Worm (Caenorhabditis elegans) whole organism, young adult: ENCODE measurements around the gene srt-8.
A peak's percentile ranks its signal among the peaks of the same experiment; 100 is the strongest.

Source experiments
- B0336.3 ChIP-seq: fragments of 200-800 bp; sonication (Bioruptor generic); IDR thresholded peaks from 2 replicates; pipeline ENCODE4 v1.3.6; 2022; ENCODE audit warnings: missing genetic modification characterization, missing compliant biosample characterization
- F37B4.10 ChIP-seq: fragments of 200-800 bp; sonication (Bioruptor generic); IDR thresholded peaks from 2 replicates; pipeline ENCODE4 v1.3.6; 2022; ENCODE audit warnings: missing genetic modification characterization, missing compliant biosample characterization
- F49E8.2 ChIP-seq: sonication (generic microtip); optimal IDR thresholded peaks from 3 replicates; lab custom pipeline; 2017; ENCODE audit warnings: missing genetic modification characterization, mild to moderate bottlenecking, missing compliant biosample characterization, antibody characterized with exemption, moderate library complexity; ENCODE audit not compliant: insufficient read depth
- F55B11.4 ChIP-seq: sonication (generic microtip); optimal IDR thresholded peaks from 2 replicates; lab custom pipeline; 2016; ENCODE audit warnings: missing compliant biosample characterization, missing genetic modification characterization, borderline replicate concordance; ENCODE audit not compliant: insufficient read depth
- T07F8.4 ChIP-seq: sonication (generic microtip); optimal IDR thresholded peaks from 2 replicates; lab custom pipeline; 2016; ENCODE audit warnings: mild to moderate bottlenecking, missing genetic modification characterization, moderate library complexity, missing compliant biosample characterization
- T26A5.8 ChIP-seq: sonication (generic microtip); optimal IDR thresholded peaks from 2 replicates; lab custom pipeline; 2016; ENCODE audit warnings: missing genetic modification characterization, missing compliant biosample characterization
- Y53F4B.3 ChIP-seq: fragments of 200-800 bp; sonication (Bioruptor generic); IDR thresholded peaks from 2 replicates; pipeline ENCODE4 v1.3.6; 2022; ENCODE audit warnings: missing genetic modification reagents, missing genetic modification characterization, missing compliant biosample characterization
- Y67H2A.10 ChIP-seq: fragments of 200-800 bp; sonication (Bioruptor generic); conservative IDR thresholded peaks from 2 replicates; pipeline ENCODE4 v1.3.6; 2022; ENCODE audit warnings: missing genetic modification reagents, missing genetic modification characterization, missing compliant biosample characterization
- ZK185.1 ChIP-seq: sonication (generic microtip); optimal IDR thresholded peaks from 2 replicates; lab custom pipeline; 2016; ENCODE audit warnings: mild to moderate bottlenecking, missing genetic modification characterization, missing compliant biosample characterization; ENCODE audit not compliant: poor library complexity, severe bottlenecking
- akir-1 ChIP-seq: fragments of 200-800 bp; sonication (Bioruptor generic); optimal IDR thresholded peaks from 2 replicates; lab custom pipeline; 2018; ENCODE audit warnings: mild to moderate bottlenecking, missing genetic modification characterization, moderate library complexity, missing compliant biosample characterization
- ama-1 ChIP-seq, 3 experiments: fragments of 150-350 bp in 1 of 3; sonication (generic microtip) in 2 of 3; optimal IDR thresholded peaks; 2 replicates each; lab custom pipeline; 2014 to 2018; ENCODE audit warnings: missing biosample characterization in 2 of 3, missing genetic modification characterization in 2 of 3, missing genetic modification reagents in 2 of 3
- athp-1 ChIP-seq: sonication (generic microtip); optimal IDR thresholded peaks from 2 replicates; lab custom pipeline; 2017; ENCODE audit warnings: mild to moderate bottlenecking, missing genetic modification characterization, missing compliant biosample characterization
- bed-1 ChIP-seq: fragments of 200-800 bp; sonication (Bioruptor generic); IDR thresholded peaks from 2 replicates; pipeline ENCODE4 v1.3.6; 2022; ENCODE audit warnings: missing genetic modification reagents, missing genetic modification characterization, missing compliant biosample characterization
- bed-2 ChIP-seq: fragments of 200-800 bp; sonication (Bioruptor generic); IDR thresholded peaks from 2 replicates; pipeline ENCODE4 v1.3.6; 2022; ENCODE audit warnings: missing genetic modification reagents, missing genetic modification characterization, missing compliant biosample characterization
- ccch-3 ChIP-seq: fragments of 200-800 bp; sonication (Bioruptor generic); optimal IDR thresholded peaks from 2 replicates; lab custom pipeline; 2018; ENCODE audit warnings: mild to moderate bottlenecking, missing genetic modification characterization, missing compliant biosample characterization
- ceh-40 ChIP-seq: fragments of 200-800 bp; sonication (Bioruptor generic); IDR thresholded peaks from 2 replicates; pipeline ENCODE4 v1.3.6; 2022; ENCODE audit warnings: missing genetic modification characterization, missing compliant biosample characterization
- ets-4 ChIP-seq: fragments of 200-800 bp; sonication (Bioruptor generic); optimal IDR thresholded peaks from 2 replicates; lab custom pipeline; 2018; ENCODE audit warnings: mild to moderate bottlenecking, missing genetic modification characterization, missing compliant biosample characterization
- hlh-12 ChIP-seq: sonication (generic microtip); optimal IDR thresholded peaks from 2 replicates; lab custom pipeline; 2016; ENCODE audit warnings: missing genetic modification characterization, missing compliant biosample characterization
- hmg-1.2 ChIP-seq: fragments of 200-800 bp; sonication (Bioruptor generic); IDR thresholded peaks from 2 replicates; pipeline ENCODE4 v1.3.6; 2022; ENCODE audit warnings: missing genetic modification reagents, missing genetic modification characterization, missing compliant biosample characterization
- hsf-1 ChIP-seq: fragments of 200-800 bp; sonication (Bioruptor generic); IDR thresholded peaks from 2 replicates; pipeline ENCODE4 v1.3.6; 2022; ENCODE audit warnings: missing genetic modification reagents, missing genetic modification characterization, missing compliant biosample characterization
- let-607 ChIP-seq, 2 experiments: fragments of 200-800 bp in 1 of 2; sonication (Bioruptor generic) in 1 of 2; sonication (generic microtip) in 1 of 2; optimal IDR thresholded peaks; 2 replicates each; lab custom pipeline; 2016 to 2018; ENCODE audit warnings: mild to moderate bottlenecking in 2 of 2, missing compliant biosample characterization in 2 of 2, missing genetic modification characterization in 2 of 2, moderate library complexity in 2 of 2, missing genotype in 1 of 2
- lin-40 ChIP-seq: sonication (generic microtip); optimal IDR thresholded peaks from 2 replicates; lab custom pipeline; 2016; ENCODE audit warnings: missing genetic modification characterization, mild to moderate bottlenecking, missing compliant biosample characterization, missing genotype, missing genetic modification reagents
- mes-4 ChIP-seq: sonication (generic microtip); optimal IDR thresholded peaks from 2 replicates; lab custom pipeline; 2016; ENCODE audit warnings: missing genotype, missing genetic modification characterization, missing compliant biosample characterization
- mxl-1 ChIP-seq: sonication (generic microtip); optimal IDR thresholded peaks from 2 replicates; lab custom pipeline; 2016; ENCODE audit warnings: missing genetic modification characterization, missing compliant biosample characterization
- nfya-1 ChIP-seq: sonication (generic microtip); optimal IDR thresholded peaks from 2 replicates; lab custom pipeline; 2017; ENCODE audit warnings: antibody characterized with exemption, missing compliant biosample characterization, missing genetic modification characterization, borderline replicate concordance; ENCODE audit not compliant: insufficient read depth
- nfya-2 ChIP-seq: fragments of 200-800 bp; sonication (Bioruptor generic); IDR thresholded peaks from 2 replicates; pipeline ENCODE4 v1.3.6; 2022; ENCODE audit warnings: missing genetic modification reagents, missing genetic modification characterization, missing compliant biosample characterization
- nhr-120 ChIP-seq: fragments of 200-800 bp; sonication (Bioruptor generic); IDR thresholded peaks from 2 replicates; pipeline ENCODE4 v1.3.6; 2022; ENCODE audit warnings: missing genetic modification characterization, missing compliant biosample characterization
- nhr-27 ChIP-seq: fragments of 200-800 bp; sonication (Bioruptor generic); optimal IDR thresholded peaks from 2 replicates; lab custom pipeline; 2018; ENCODE audit warnings: mild to moderate bottlenecking, missing genetic modification characterization, moderate library complexity, missing compliant biosample characterization
- nhr-80 ChIP-seq: sonication (generic microtip); optimal IDR thresholded peaks from 2 replicates; lab custom pipeline; 2016; ENCODE audit warnings: missing genetic modification characterization, missing compliant biosample characterization
- pbrm-1 ChIP-seq: fragments of 200-800 bp; sonication (Bioruptor generic); IDR thresholded peaks from 2 replicates; pipeline ENCODE4 v1.3.6; 2022; ENCODE audit warnings: missing genetic modification reagents, missing genetic modification characterization, missing compliant biosample characterization
- repo-1 ChIP-seq: sonication (generic microtip); optimal IDR thresholded peaks from 2 replicates; lab custom pipeline; 2017; ENCODE audit warnings: mild to moderate bottlenecking, missing genetic modification characterization, missing compliant biosample characterization
- rpc-1 ChIP-seq, 2 experiments: fragments of 150-350 bp in 1 of 2; sonication (generic microtip) in 1 of 2; optimal IDR thresholded peaks; 2 replicates each; lab custom pipeline; 2014 to 2018; ENCODE audit warnings: missing biosample characterization in 1 of 2, missing genetic modification characterization in 1 of 2, missing genetic modification reagents in 1 of 2, missing genotype in 1 of 2
- somi-1 ChIP-seq: fragments of 200-800 bp; sonication (Bioruptor generic); optimal IDR thresholded peaks from 2 replicates; lab custom pipeline; 2018; ENCODE audit warnings: mild to moderate bottlenecking, missing genetic modification characterization, missing compliant biosample characterization
- sptf-2 ChIP-seq: fragments of 200-800 bp; sonication (Bioruptor generic); optimal IDR thresholded peaks from 2 replicates; lab custom pipeline; 2018; ENCODE audit warnings: mild to moderate bottlenecking, missing genetic modification characterization, missing compliant biosample characterization
- tbp1 ChIP-seq: fragments of 200-800 bp; sonication (Bioruptor generic); optimal IDR thresholded peaks from 2 replicates; lab custom pipeline; 2018; ENCODE audit warnings: mild to moderate bottlenecking, missing genetic modification characterization, missing compliant biosample characterization
- unc-130 ChIP-seq: sonication (generic microtip); optimal IDR thresholded peaks from 2 replicates; lab custom pipeline; 2016; ENCODE audit warnings: missing genetic modification reagents, missing genetic modification characterization, missing compliant biosample characterization
- unc-62 ChIP-seq: fragments of 150-350 bp; optimal IDR thresholded peaks from 2 replicates; lab custom pipeline; 2014; ENCODE audit warnings: missing biosample characterization, missing genetic modification reagents, missing genetic modification characterization
- ztf-18 ChIP-seq: sonication (generic microtip); optimal IDR thresholded peaks from 2 replicates; lab custom pipeline; 2016; ENCODE audit warnings: missing genotype, mild to moderate bottlenecking, missing genetic modification characterization, missing compliant biosample characterization
- ztf-26 ChIP-seq: sonication (generic microtip); optimal IDR thresholded peaks from 2 replicates; lab custom pipeline; 2017; ENCODE audit warnings: missing genetic modification characterization, missing compliant biosample characterization
- ztf-3 ChIP-seq: fragments of 200-800 bp; sonication (Bioruptor generic); optimal IDR thresholded peaks from 2 replicates; lab custom pipeline; 2018; ENCODE audit warnings: mild to moderate bottlenecking, missing genetic modification characterization, missing compliant biosample characterization

The srt-8 gene

ce11 chrV:3080792-3081191 lies 5.6 kb upstream of the srt-8 start, which contains the start of gene srt-5:
TSS of gene srt-5 (minus strand) at chrV:3080892.
- TF ChIP-seq ztf-3 (no peak), Y67H2A.10 (GFP tag; lab: Robert Waterston, UW) (no peak), ceh-40 (no peak), F55B11.4 (tag; lab: Kevin White, UChicago) (no peak), bed-2 (GFP tag; lab: Robert Waterston, UW) (no peak), F37B4.10 (GFP tag; lab: Robert Waterston, UW) (no peak), bed-1 (GFP tag; lab: Robert Waterston, UW) (no peak), mes-4 (no peak), hsf-1 (GFP tag; lab: Robert Waterston, UW) (no peak), ama-1 (optimal IDR thresholded peaks at IDR 0.05; lab: Kevin White, UChicago) (no peak), ama-1 (GFP tag; optimal IDR thresholded peaks at IDR 0.05; lab: Kevin White, UChicago) (no peak), hlh-12 (tag; lab: Kevin White, UChicago) (no peak), lin-40 (no peak), unc-130 (no peak), B0336.3 (GFP tag; lab: Robert Waterston, UW) (no peak), unc-62 (GFP tag; lab: Kevin White, UChicago) (no peak), ztf-18 (tag; lab: Kevin White, UChicago) (no peak), nfya-2 (GFP tag; lab: Robert Waterston, UW) (no peak)

ce11 chrV:3081471-3081870 lies 4.9 kb upstream of the srt-8 start, which contains the start of gene srt-7:
TSS of gene srt-7 (plus strand) at chrV:3081771.
- TF ChIP-seq athp-1 (tag; lab: Kevin White, UChicago) (no peak), tbp1 (GFP tag; lab: Kevin White, UChicago) (no peak), Y53F4B.3 (GFP tag; lab: Robert Waterston, UW) (no peak), ztf-26 (tag; lab: Kevin White, UChicago) (no peak), nhr-27 (no peak), sptf-2 (no peak), ccch-3 (GFP tag; lab: Kevin White, UChicago) (no peak), let-607 (tag; optimal IDR thresholded peaks at IDR 0.05; lab: Kevin White, UChicago) (no peak), mxl-1 (tag; lab: Kevin White, UChicago) (no peak), ztf-18 (tag; lab: Kevin White, UChicago) (no peak), nhr-120 (GFP tag; lab: Robert Waterston, UW) (no peak)
- TF ChIP-seq, all 124 proteins: peak for 0

- TF ChIP-seq ama-1 (optimal IDR thresholded peaks at IDR 0.05; lab: Kevin White, UChicago) (no peak), ama-1 (GFP tag; optimal IDR thresholded peaks at IDR 0.05; lab: Kevin White, UChicago) (no peak), repo-1 (no peak), ets-4 (GFP tag; lab: Kevin White, UChicago) (no peak), somi-1 (GFP tag; lab: Kevin White, UChicago) (no peak), rpc-1 (optimal IDR thresholded peaks at IDR 0.05; lab: Kevin White, UChicago) (no peak), rpc-1 (tag; optimal IDR thresholded peaks at IDR 0.05; lab: Kevin White, UChicago) (no peak), F49E8.2 (no peak), let-607 (tag; optimal IDR thresholded peaks at IDR 0.05; lab: Kevin White, UChicago) (no peak)
These were observed 2.4 kb downstream of the srt-8 start, which contains the start of gene acs-21 for ce11 chrV:3088768-3089167. TSS of gene acs-21 (plus strand) at chrV:3089068.

ce11 chrV:3094351-3094750 lies 8.0 kb downstream of the srt-8 start, which contains the start of gene cyp-33C9:
TSS of gene cyp-33C9 (minus strand) at chrV:3094561.
- no peak for TF ChIP-seq nfya-1
- no peak for TF ChIP-seq akir-1 (GFP tag; lab: Kevin White, UChicago)
- TF ChIP-seq ZK185.1 (tag; lab: Kevin White, UChicago), result no peak
- TF ChIP-seq T26A5.8 (tag; lab: Kevin White, UChicago), result no peak
- TF ChIP-seq T07F8.4, result no peak
- no peak for TF ChIP-seq athp-1 (tag; lab: Kevin White, UChicago)
- TF ChIP-seq nhr-80 (tag; lab: Kevin White, UChicago), result peak; percentile 8
- TF ChIP-seq hmg-1.2 (GFP tag; lab: Robert Waterston, UW), result peak; percentile 34; the same call in 1 of the 2 replicates
- no peak for TF ChIP-seq pbrm-1 (GFP tag; lab: Robert Waterston, UW)
- no peak for TF ChIP-seq mxl-1 (tag; lab: Kevin White, UChicago)
